Worm (Caenorhabditis elegans) whole organism, mixed stage, embryonic: Measurements from ENCODE around the gene C16B8.2.

Source experiments
- M03D4.4 ChIP-seq: sonication (generic microtip); optimal IDR thresholded peaks from 2 replicates; lab custom pipeline; 2017; ENCODE audit warnings: mild to moderate bottlenecking, missing genetic modification characterization, missing compliant biosample characterization
- bed-3 ChIP-seq: fragments of 200-800 bp; sonication (Bioruptor generic); optimal IDR thresholded peaks from 3 replicates; lab custom pipeline; 2018; ENCODE audit warnings: mild to moderate bottlenecking, missing genetic modification characterization, moderate library complexity, missing compliant biosample characterization
- blmp-1 ChIP-seq: fragments of 150-350 bp; optimal IDR thresholded peaks from 2 replicates; lab custom pipeline; 2014; ENCODE audit warnings: missing biosample characterization, missing genetic modification characterization
- ceh-39 ChIP-seq: fragments of 150-350 bp; optimal IDR thresholded peaks from 2 replicates; lab custom pipeline; 2014; ENCODE audit warnings: missing biosample characterization, missing genetic modification characterization
- ceh-43 ChIP-seq: fragments of 200-800 bp; sonication (Bioruptor generic); optimal IDR thresholded peaks from 2 replicates; lab custom pipeline; 2018; ENCODE audit warnings: mild to moderate bottlenecking, missing genetic modification characterization, moderate library complexity, missing compliant biosample characterization
- ceh-83 ChIP-seq: fragments of 200-800 bp; sonication (Bioruptor generic); optimal IDR thresholded peaks from 2 replicates; lab custom pipeline; 2018; ENCODE audit warnings: mild to moderate bottlenecking, missing genetic modification characterization, missing compliant biosample characterization
- ces-1 ChIP-seq: fragments of 150-350 bp; optimal IDR thresholded peaks from 2 replicates; lab custom pipeline; 2014; ENCODE audit warnings: missing biosample characterization, missing genetic modification reagents, missing genetic modification characterization
- cnd-1 ChIP-seq: fragments of 200-800 bp; sonication (Bioruptor generic); optimal IDR thresholded peaks from 2 replicates; lab custom pipeline; 2018; ENCODE audit warnings: mild to moderate bottlenecking, missing genetic modification characterization, missing compliant biosample characterization
- drap-1 ChIP-seq: fragments of 200-800 bp; sonication (Bioruptor generic); optimal IDR thresholded peaks from 3 replicates; lab custom pipeline; 2018; ENCODE audit warnings: mild to moderate bottlenecking, missing genetic modification characterization, missing compliant biosample characterization
- elt-1 ChIP-seq: sonication (generic microtip); optimal IDR thresholded peaks from 2 replicates; lab custom pipeline; 2017; ENCODE audit warnings: missing genetic modification characterization, mild to moderate bottlenecking, missing compliant biosample characterization, antibody characterized with exemption, moderate library complexity, borderline replicate concordance; ENCODE audit not compliant: insufficient read depth
- elt-3 ChIP-seq: fragments of 150-350 bp; optimal IDR thresholded peaks from 2 replicates; lab custom pipeline; 2014; ENCODE audit warnings: missing biosample characterization, missing genetic modification characterization
- flh-1 ChIP-seq: fragments of 200-800 bp; sonication (Bioruptor generic); optimal IDR thresholded peaks from 2 replicates; lab custom pipeline; 2018; ENCODE audit warnings: mild to moderate bottlenecking, missing genetic modification characterization, moderate library complexity, missing compliant biosample characterization
- ham-2 ChIP-seq: fragments of 200-800 bp; sonication (Bioruptor generic); optimal IDR thresholded peaks from 2 replicates; lab custom pipeline; 2018; ENCODE audit warnings: mild to moderate bottlenecking, missing genetic modification characterization, missing compliant biosample characterization
- hlh-1 ChIP-seq: fragments of 150-350 bp; optimal IDR thresholded peaks from 2 replicates; lab custom pipeline; 2014; ENCODE audit warnings: missing biosample characterization, missing genetic modification reagents, missing genetic modification characterization
- lin-13 ChIP-seq: fragments of 150-350 bp; optimal IDR thresholded peaks from 2 replicates; lab custom pipeline; 2014; ENCODE audit warnings: missing biosample characterization, missing genetic modification characterization
- lin-32 ChIP-seq: fragments of 200-800 bp; sonication (Bioruptor generic); optimal IDR thresholded peaks from 2 replicates; lab custom pipeline; 2018; ENCODE audit warnings: mild to moderate bottlenecking, missing genetic modification characterization, missing compliant biosample characterization
- lsy-2 ChIP-seq: fragments of 150-350 bp; optimal IDR thresholded peaks from 2 replicates; lab custom pipeline; 2014; ENCODE audit warnings: missing biosample characterization, missing genetic modification characterization
- mab-5 ChIP-seq: fragments of 150-350 bp; optimal IDR thresholded peaks from 2 replicates; lab custom pipeline; 2014; ENCODE audit warnings: missing biosample characterization, missing genetic modification characterization
- mep-1 ChIP-seq: fragments of 150-350 bp; optimal IDR thresholded peaks from 2 replicates; lab custom pipeline; 2017; ENCODE audit warnings: missing biosample characterization, missing genetic modification reagents, missing genetic modification characterization, inconsistent platforms
- mls-2 ChIP-seq: sonication (generic microtip); optimal IDR thresholded peaks from 2 replicates; lab custom pipeline; 2016; ENCODE audit warnings: mild to moderate bottlenecking, missing genetic modification characterization, moderate library complexity, missing compliant biosample characterization
- nhr-12 ChIP-seq: fragments of 150-350 bp; optimal IDR thresholded peaks from 2 replicates; lab custom pipeline; 2014; ENCODE audit warnings: missing biosample characterization, missing genetic modification characterization
- nhr-2 ChIP-seq: fragments of 150-350 bp; optimal IDR thresholded peaks from 2 replicates; lab custom pipeline; 2014; ENCODE audit warnings: missing biosample characterization, missing genetic modification characterization
- nhr-237 ChIP-seq: fragments of 150-350 bp; optimal IDR thresholded peaks from 2 replicates; lab custom pipeline; 2014; ENCODE audit warnings: missing biosample characterization, missing genetic modification characterization
- nhr-28 ChIP-seq: fragments of 150-350 bp; optimal IDR thresholded peaks from 2 replicates; lab custom pipeline; 2014; ENCODE audit warnings: missing biosample characterization, missing genetic modification characterization
- nhr-76 ChIP-seq: sonication (generic microtip); optimal IDR thresholded peaks from 2 replicates; lab custom pipeline; 2017; ENCODE audit warnings: missing biosample characterization, missing genetic modification characterization
- pha-4 ChIP-seq: fragments of 150-350 bp; optimal IDR thresholded peaks from 2 replicates; lab custom pipeline; 2018; ENCODE audit warnings: missing biosample characterization, missing genetic modification reagents, missing genetic modification characterization
- sem-2 ChIP-seq: fragments of 200-800 bp; sonication (Bioruptor generic); optimal IDR thresholded peaks from 2 replicates; lab custom pipeline; 2018; ENCODE audit warnings: mild to moderate bottlenecking, missing genetic modification characterization, missing compliant biosample characterization
- snpc-4 ChIP-seq: fragments of 150-350 bp; optimal IDR thresholded peaks from 2 replicates; lab custom pipeline; 2014; ENCODE audit warnings: missing biosample characterization, missing genetic modification characterization
- sptf-1 ChIP-seq: sonication (generic microtip); optimal IDR thresholded peaks from 2 replicates; lab custom pipeline; 2017; ENCODE audit warnings: mild to moderate bottlenecking, missing genetic modification characterization, moderate library complexity, missing compliant biosample characterization
- tbx-8 ChIP-seq: fragments of 200-800 bp; sonication (Bioruptor generic); optimal IDR thresholded peaks from 2 replicates; lab custom pipeline; 2018; ENCODE audit warnings: mild to moderate bottlenecking, missing genetic modification characterization, moderate library complexity, missing compliant biosample characterization
- unc-120 ChIP-seq: sonication (generic microtip); optimal IDR thresholded peaks from 2 replicates; lab custom pipeline; 2017; ENCODE audit warnings: missing genetic modification characterization, missing compliant biosample characterization; ENCODE audit not compliant: poor library complexity, severe bottlenecking
- unc-39 ChIP-seq: fragments of 150-350 bp; optimal IDR thresholded peaks from 2 replicates; lab custom pipeline; 2014; ENCODE audit warnings: missing biosample characterization, missing genetic modification characterization
- unc-62 ChIP-seq: fragments of 150-350 bp; optimal IDR thresholded peaks from 2 replicates; lab custom pipeline; 2014; ENCODE audit warnings: missing biosample characterization, missing genetic modification reagents, missing genetic modification characterization
- zip-8 ChIP-seq: fragments of 150-350 bp; optimal IDR thresholded peaks from 2 replicates; lab custom pipeline; 2014; ENCODE audit warnings: missing biosample characterization, missing genetic modification characterization
- ztf-11 ChIP-seq: fragments of 150-350 bp; optimal IDR thresholded peaks from 2 replicates; lab custom pipeline; 2014; ENCODE audit warnings: missing biosample characterization, missing genetic modification characterization

The C16B8.2 gene

DNA sequence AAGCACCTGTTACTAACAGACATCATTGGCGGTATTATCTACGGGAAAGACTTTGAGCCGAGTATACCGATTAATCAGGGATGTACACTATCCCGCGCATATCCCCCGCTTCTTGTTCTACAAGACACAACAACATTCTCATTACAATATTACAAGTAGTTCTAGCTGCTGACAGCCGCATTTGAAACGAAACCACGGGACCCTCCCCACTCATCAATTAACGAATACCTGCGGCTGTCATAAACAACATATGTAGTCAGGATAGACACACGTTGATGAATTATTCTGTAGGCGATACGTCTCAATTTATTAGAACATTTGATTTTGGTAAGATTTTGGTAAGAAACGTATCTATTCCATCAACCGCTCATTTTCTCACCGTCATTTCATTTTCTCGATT is 10.5 kb upstream of the C16B8.2 start:
- TF ChIP-seq mep-1 (tag; lab: Kevin White, UChicago) (no peak), unc-62 (GFP tag; lab: Kevin White, UChicago) (peak; percentile 77), hlh-1 (peak; percentile 81), pha-4 (no peak), cnd-1 (tag; lab: Kevin White, UChicago) (no peak), snpc-4 (tag; lab: Kevin White, UChicago) (no peak), unc-39 (tag; lab: Kevin White, UChicago) (no peak)

- TF ChIP-seq lin-32 (GFP tag; lab: Kevin White, UChicago): no peak
- TF ChIP-seq nhr-12 (tag; lab: Kevin White, UChicago): no peak
- peak; percentile 87 for TF ChIP-seq hlh-1
- no peak for TF ChIP-seq bed-3
- no peak for TF ChIP-seq unc-39 (tag; lab: Kevin White, UChicago)
- no peak for TF ChIP-seq lsy-2 (tag; lab: Kevin White, UChicago)
- TF ChIP-seq nhr-237 (tag; lab: Kevin White, UChicago): no peak
- TF ChIP-seq ces-1 (GFP tag; lab: Kevin White, UChicago): no peak
- TF ChIP-seq nhr-2 (tag; lab: Kevin White, UChicago): peak; percentile 39
- no peak for TF ChIP-seq sem-2 (GFP tag; lab: Kevin White, UChicago)
- TF ChIP-seq, all 35 proteins: peak for 2
These were observed 7.9 kb upstream of the C16B8.2 start for ce11 chrX:3974160-3974559.

DNA sequence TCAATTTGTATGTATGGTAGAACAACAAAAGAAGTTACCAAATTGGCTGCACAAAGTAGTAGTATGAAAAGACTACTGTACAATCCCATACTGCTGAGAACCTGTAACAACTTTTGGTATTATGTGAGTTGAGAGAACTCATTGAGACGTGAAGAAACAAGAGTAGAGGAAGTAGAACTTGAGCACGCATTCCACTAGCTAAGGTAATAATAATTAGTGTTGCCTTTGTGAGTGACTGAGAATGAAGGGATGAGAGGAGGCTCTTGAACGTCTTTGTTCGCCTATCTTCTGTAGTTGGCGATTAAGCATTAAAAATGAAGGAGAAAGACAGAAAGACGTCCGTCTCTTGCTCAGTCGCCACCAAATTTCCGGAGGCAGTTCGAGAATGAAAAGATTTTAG is 7.3 kb upstream of the C16B8.2 start, which contains the start of gene C16B8.4:
Gene C16B8.4 (minus strand): TSS at position 101 of the 400 bp plus-strand sequence.
- TF ChIP-seq elt-3 (tag; lab: Kevin White, UChicago) (no peak), flh-1 (GFP tag; lab: Kevin White, UChicago) (no peak), ceh-43 (GFP tag; lab: Kevin White, UChicago) (no peak), nhr-76 (no peak), elt-1 (tag; lab: Kevin White, UChicago) (no peak), mep-1 (tag; lab: Kevin White, UChicago) (no peak), lin-13 (tag; lab: Kevin White, UChicago) (no peak), ham-2 (GFP tag; lab: Kevin White, UChicago) (no peak), ztf-11 (no peak), bed-3 (no peak), nhr-12 (tag; lab: Kevin White, UChicago) (no peak), drap-1 (GFP tag; lab: Kevin White, UChicago) (no peak), unc-39 (tag; lab: Kevin White, UChicago) (no peak), ces-1 (GFP tag; lab: Kevin White, UChicago) (no peak), nhr-28 (no peak), tbx-8 (GFP tag; lab: Kevin White, UChicago) (no peak), lin-32 (GFP tag; lab: Kevin White, UChicago) (no peak), sptf-1 (no peak), nhr-237 (tag; lab: Kevin White, UChicago) (no peak), mab-5 (no peak)

DNA sequence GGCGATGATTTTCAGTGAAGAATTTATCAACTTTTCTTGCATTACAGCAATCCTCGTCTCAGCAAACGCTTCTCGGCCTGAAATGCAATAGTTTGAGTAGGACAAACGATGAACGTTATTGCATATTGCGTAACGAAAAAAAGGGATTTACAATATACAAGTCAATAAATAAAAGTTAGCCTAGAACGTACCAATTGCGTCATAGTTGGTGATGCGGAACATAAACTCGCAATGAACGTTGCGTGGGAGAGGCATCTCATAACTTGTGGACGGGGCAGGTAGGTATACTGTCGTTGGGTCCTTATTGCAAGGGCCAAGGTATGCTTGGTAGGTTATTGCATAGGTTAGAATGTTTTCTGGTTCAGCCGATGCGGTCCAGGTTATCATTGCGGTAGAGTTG is 4.6 kb upstream of the C16B8.2 start:
- peak; percentile 98 for TF ChIP-seq zip-8
- peak; percentile 83 for TF ChIP-seq nhr-2 (tag; lab: Kevin White, UChicago)
- TF ChIP-seq mls-2 (tag; lab: Kevin White, UChicago): no peak

- TF ChIP-seq unc-120 (tag; lab: Kevin White, UChicago) (peak; percentile 93), nhr-2 (tag; lab: Kevin White, UChicago) (no peak), zip-8 (no peak), ham-2 (GFP tag; lab: Kevin White, UChicago) (peak; percentile 83), M03D4.4 (tag; lab: Kevin White, UChicago) (peak; percentile 91), drap-1 (GFP tag; lab: Kevin White, UChicago) (peak; percentile 92), tbx-8 (GFP tag; lab: Kevin White, UChicago) (peak; percentile 86), pha-4 (peak; percentile 81), ces-1 (GFP tag; lab: Kevin White, UChicago) (peak; percentile 46), sptf-1 (peak; percentile 94), nhr-12 (tag; lab: Kevin White, UChicago) (no peak), cnd-1 (tag; lab: Kevin White, UChicago) (peak; percentile 94), mab-5 (no peak), snpc-4 (tag; lab: Kevin White, UChicago) (no peak), nhr-76 (no peak), hlh-1 (no peak), lin-32 (GFP tag; lab: Kevin White, UChicago) (peak; percentile 81), elt-3 (tag; lab: Kevin White, UChicago) (no peak), flh-1 (GFP tag; lab: Kevin White, UChicago) (peak; percentile 50), bed-3 (peak; percentile 74), ceh-43 (GFP tag; lab: Kevin White, UChicago) (peak; percentile 83), ceh-83 (GFP tag; lab: Kevin White, UChicago) (peak; percentile 88), ceh-39 (tag; lab: Kevin White, UChicago) (peak; percentile 7), mep-1 (tag; lab: Kevin White, UChicago) (peak; percentile 6), elt-1 (tag; lab: Kevin White, UChicago) (no peak), lin-13 (tag; lab: Kevin White, UChicago) (peak; percentile 82), unc-39 (tag; lab: Kevin White, UChicago) (peak; percentile 53), mls-2 (tag; lab: Kevin White, UChicago) (peak; percentile 94), lsy-2 (tag; lab: Kevin White, UChicago) (no peak), blmp-1 (tag; lab: Kevin White, UChicago) (no peak), unc-62 (GFP tag; lab: Kevin White, UChicago) (peak; percentile 56), nhr-28 (peak; percentile 9), sem-2 (GFP tag; lab: Kevin White, UChicago) (peak; percentile 86), ztf-11 (peak; percentile 66), nhr-237 (tag; lab: Kevin White, UChicago) (no peak)
These were observed 3.8 kb upstream of the C16B8.2 start for ce11 chrX:3969980-3970403.
